Worm (Caenorhabditis elegans) whole organism, mixed stage, embryonic: ENCODE results near the gene Y54F10BM.20.

Experiments used
- M03D4.4 ChIP-seq: sonication (generic microtip); optimal IDR thresholded peaks from 2 replicates; lab custom pipeline; 2017; ENCODE audit warnings: mild to moderate bottlenecking, missing genetic modification characterization, missing compliant biosample characterization
- bed-3 ChIP-seq: fragments of 200-800 bp; sonication (Bioruptor generic); optimal IDR thresholded peaks from 3 replicates; lab custom pipeline; 2018; ENCODE audit warnings: mild to moderate bottlenecking, missing genetic modification characterization, moderate library complexity, missing compliant biosample characterization
- blmp-1 ChIP-seq: fragments of 150-350 bp; optimal IDR thresholded peaks from 2 replicates; lab custom pipeline; 2014; ENCODE audit warnings: missing biosample characterization, missing genetic modification characterization
- ceh-39 ChIP-seq: fragments of 150-350 bp; optimal IDR thresholded peaks from 2 replicates; lab custom pipeline; 2014; ENCODE audit warnings: missing biosample characterization, missing genetic modification characterization
- ceh-83 ChIP-seq: fragments of 200-800 bp; sonication (Bioruptor generic); optimal IDR thresholded peaks from 2 replicates; lab custom pipeline; 2018; ENCODE audit warnings: mild to moderate bottlenecking, missing genetic modification characterization, missing compliant biosample characterization
- ces-1 ChIP-seq: fragments of 150-350 bp; optimal IDR thresholded peaks from 2 replicates; lab custom pipeline; 2014; ENCODE audit warnings: missing biosample characterization, missing genetic modification reagents, missing genetic modification characterization
- cnd-1 ChIP-seq: fragments of 200-800 bp; sonication (Bioruptor generic); optimal IDR thresholded peaks from 2 replicates; lab custom pipeline; 2018; ENCODE audit warnings: mild to moderate bottlenecking, missing genetic modification characterization, missing compliant biosample characterization
- drap-1 ChIP-seq: fragments of 200-800 bp; sonication (Bioruptor generic); optimal IDR thresholded peaks from 3 replicates; lab custom pipeline; 2018; ENCODE audit warnings: mild to moderate bottlenecking, missing genetic modification characterization, missing compliant biosample characterization
- elt-1 ChIP-seq: sonication (generic microtip); optimal IDR thresholded peaks from 2 replicates; lab custom pipeline; 2017; ENCODE audit warnings: missing genetic modification characterization, mild to moderate bottlenecking, missing compliant biosample characterization, antibody characterized with exemption, moderate library complexity, borderline replicate concordance; ENCODE audit not compliant: insufficient read depth
- elt-3 ChIP-seq: fragments of 150-350 bp; optimal IDR thresholded peaks from 2 replicates; lab custom pipeline; 2014; ENCODE audit warnings: missing biosample characterization, missing genetic modification characterization
- flh-1 ChIP-seq: fragments of 200-800 bp; sonication (Bioruptor generic); optimal IDR thresholded peaks from 2 replicates; lab custom pipeline; 2018; ENCODE audit warnings: mild to moderate bottlenecking, missing genetic modification characterization, moderate library complexity, missing compliant biosample characterization
- ham-2 ChIP-seq: fragments of 200-800 bp; sonication (Bioruptor generic); optimal IDR thresholded peaks from 2 replicates; lab custom pipeline; 2018; ENCODE audit warnings: mild to moderate bottlenecking, missing genetic modification characterization, missing compliant biosample characterization
- hlh-1 ChIP-seq: fragments of 150-350 bp; optimal IDR thresholded peaks from 2 replicates; lab custom pipeline; 2014; ENCODE audit warnings: missing biosample characterization, missing genetic modification reagents, missing genetic modification characterization
- lin-13 ChIP-seq: fragments of 150-350 bp; optimal IDR thresholded peaks from 2 replicates; lab custom pipeline; 2014; ENCODE audit warnings: missing biosample characterization, missing genetic modification characterization
- lin-32 ChIP-seq: fragments of 200-800 bp; sonication (Bioruptor generic); optimal IDR thresholded peaks from 2 replicates; lab custom pipeline; 2018; ENCODE audit warnings: mild to moderate bottlenecking, missing genetic modification characterization, missing compliant biosample characterization
- lsy-2 ChIP-seq: fragments of 150-350 bp; optimal IDR thresholded peaks from 2 replicates; lab custom pipeline; 2014; ENCODE audit warnings: missing biosample characterization, missing genetic modification characterization
- mab-5 ChIP-seq: fragments of 150-350 bp; optimal IDR thresholded peaks from 2 replicates; lab custom pipeline; 2014; ENCODE audit warnings: missing biosample characterization, missing genetic modification characterization
- mep-1 ChIP-seq: fragments of 150-350 bp; optimal IDR thresholded peaks from 2 replicates; lab custom pipeline; 2017; ENCODE audit warnings: missing biosample characterization, missing genetic modification reagents, missing genetic modification characterization, inconsistent platforms
- mls-2 ChIP-seq: sonication (generic microtip); optimal IDR thresholded peaks from 2 replicates; lab custom pipeline; 2016; ENCODE audit warnings: mild to moderate bottlenecking, missing genetic modification characterization, moderate library complexity, missing compliant biosample characterization
- nhr-12 ChIP-seq: fragments of 150-350 bp; optimal IDR thresholded peaks from 2 replicates; lab custom pipeline; 2014; ENCODE audit warnings: missing biosample characterization, missing genetic modification characterization
- nhr-2 ChIP-seq: fragments of 150-350 bp; optimal IDR thresholded peaks from 2 replicates; lab custom pipeline; 2014; ENCODE audit warnings: missing biosample characterization, missing genetic modification characterization
- nhr-237 ChIP-seq: fragments of 150-350 bp; optimal IDR thresholded peaks from 2 replicates; lab custom pipeline; 2014; ENCODE audit warnings: missing biosample characterization, missing genetic modification characterization
- nhr-28 ChIP-seq: fragments of 150-350 bp; optimal IDR thresholded peaks from 2 replicates; lab custom pipeline; 2014; ENCODE audit warnings: missing biosample characterization, missing genetic modification characterization
- nhr-76 ChIP-seq: sonication (generic microtip); optimal IDR thresholded peaks from 2 replicates; lab custom pipeline; 2017; ENCODE audit warnings: missing biosample characterization, missing genetic modification characterization
- pha-4 ChIP-seq: fragments of 150-350 bp; optimal IDR thresholded peaks from 2 replicates; lab custom pipeline; 2018; ENCODE audit warnings: missing biosample characterization, missing genetic modification reagents, missing genetic modification characterization
- sem-2 ChIP-seq: fragments of 200-800 bp; sonication (Bioruptor generic); optimal IDR thresholded peaks from 2 replicates; lab custom pipeline; 2018; ENCODE audit warnings: mild to moderate bottlenecking, missing genetic modification characterization, missing compliant biosample characterization
- tbx-8 ChIP-seq: fragments of 200-800 bp; sonication (Bioruptor generic); optimal IDR thresholded peaks from 2 replicates; lab custom pipeline; 2018; ENCODE audit warnings: mild to moderate bottlenecking, missing genetic modification characterization, moderate library complexity, missing compliant biosample characterization
- unc-39 ChIP-seq: fragments of 150-350 bp; optimal IDR thresholded peaks from 2 replicates; lab custom pipeline; 2014; ENCODE audit warnings: missing biosample characterization, missing genetic modification characterization
- unc-62 ChIP-seq: fragments of 150-350 bp; optimal IDR thresholded peaks from 2 replicates; lab custom pipeline; 2014; ENCODE audit warnings: missing biosample characterization, missing genetic modification reagents, missing genetic modification characterization
- zip-8 ChIP-seq: fragments of 150-350 bp; optimal IDR thresholded peaks from 2 replicates; lab custom pipeline; 2014; ENCODE audit warnings: missing biosample characterization, missing genetic modification characterization
- ztf-11 ChIP-seq: fragments of 150-350 bp; optimal IDR thresholded peaks from 2 replicates; lab custom pipeline; 2014; ENCODE audit warnings: missing biosample characterization, missing genetic modification characterization

The Y54F10BM.20 gene

ce11 chrIII:2265986-2266701, 41.9 kb upstream of the Y54F10BM.20 start, which contains the start of gene fbxa-9:
TSS of gene fbxa-9 (plus strand) at chrIII:2266651.
- TF ChIP-seq elt-3 (no peak), drap-1 (GFP tag; lab: Kevin White, UChicago) (no peak), pha-4 (tag; lab: Kevin White, UChicago) (no peak), lsy-2 (tag; lab: Kevin White, UChicago) (no peak), nhr-2 (tag; lab: Kevin White, UChicago) (no peak), mep-1 (tag; lab: Kevin White, UChicago) (no peak), M03D4.4 (no peak), nhr-12 (tag; lab: Kevin White, UChicago) (no peak), ceh-83 (GFP tag; lab: Kevin White, UChicago) (no peak)
- TF ChIP-seq, all 35 proteins: peak for 0

ce11 chrIII:2272075-2272474, 36.0 kb upstream of the Y54F10BM.20 start, which contains the start of gene fbxa-48:
TSS of gene fbxa-48 (minus strand) at chrIII:2272175.
- TF ChIP-seq unc-62 (GFP tag; lab: Kevin White, UChicago) (no peak), M03D4.4 (no peak), ztf-11 (no peak), mab-5 (tag; lab: Kevin White, UChicago) (no peak), ces-1 (GFP tag; lab: Kevin White, UChicago) (no peak), drap-1 (GFP tag; lab: Kevin White, UChicago) (no peak), tbx-8 (GFP tag; lab: Kevin White, UChicago) (no peak), mls-2 (tag; lab: Kevin White, UChicago) (no peak), ceh-83 (GFP tag; lab: Kevin White, UChicago) (no peak), zip-8 (tag; lab: Kevin White, UChicago) (no peak), elt-1 (tag; lab: Kevin White, UChicago) (no peak), hlh-1 (tag; lab: Kevin White, UChicago) (no peak), unc-39 (no peak), bed-3 (GFP tag; lab: Kevin White, UChicago) (no peak), ham-2 (GFP tag; lab: Kevin White, UChicago) (no peak), pha-4 (tag; lab: Kevin White, UChicago) (no peak), lin-13 (no peak), nhr-2 (tag; lab: Kevin White, UChicago) (no peak), lsy-2 (tag; lab: Kevin White, UChicago) (no peak)
- TF ChIP-seq, all 35 proteins: peak for 0

- TF ChIP-seq hlh-1 (tag; lab: Kevin White, UChicago), result no peak
- no peak for TF ChIP-seq nhr-12 (tag; lab: Kevin White, UChicago)
- TF ChIP-seq blmp-1 (tag; lab: Kevin White, UChicago), result no peak
- TF ChIP-seq M03D4.4, result no peak
- TF ChIP-seq nhr-28 (tag; lab: Kevin White, UChicago), result no peak
- TF ChIP-seq bed-3 (GFP tag; lab: Kevin White, UChicago), result no peak
- no peak for TF ChIP-seq ceh-83 (GFP tag; lab: Kevin White, UChicago)
- TF ChIP-seq ztf-11, result no peak
- TF ChIP-seq mep-1 (tag; lab: Kevin White, UChicago), result no peak
- no peak for TF ChIP-seq tbx-8 (GFP tag; lab: Kevin White, UChicago)
- no peak for TF ChIP-seq ces-1 (GFP tag; lab: Kevin White, UChicago)
- TF ChIP-seq nhr-237 (tag; lab: Kevin White, UChicago), result no peak
- TF ChIP-seq unc-39, result no peak
- TF ChIP-seq unc-62 (GFP tag; lab: Kevin White, UChicago), result no peak
- TF ChIP-seq lin-32 (GFP tag; lab: Kevin White, UChicago), result no peak
- TF ChIP-seq ceh-39 (tag; lab: Kevin White, UChicago), result no peak
- TF ChIP-seq drap-1 (GFP tag; lab: Kevin White, UChicago), result no peak
Measured at ce11 chrIII:2272732-2273131, 35.3 kb upstream of the Y54F10BM.20 start, which contains the start of gene fbxa-39. TSS of gene fbxa-39 (plus strand) at chrIII:2273032.

- no peak for TF ChIP-seq flh-1
- no peak for TF ChIP-seq nhr-2 (tag; lab: Kevin White, UChicago)
- no peak for TF ChIP-seq sem-2 (GFP tag; lab: Kevin White, UChicago)
- TF ChIP-seq nhr-237 (tag; lab: Kevin White, UChicago), result no peak
- TF ChIP-seq elt-1 (tag; lab: Kevin White, UChicago), result no peak
- TF ChIP-seq lsy-2 (tag; lab: Kevin White, UChicago), result no peak
- TF ChIP-seq drap-1 (GFP tag; lab: Kevin White, UChicago), result no peak
- no peak for TF ChIP-seq cnd-1 (tag; lab: Kevin White, UChicago)
- TF ChIP-seq zip-8 (tag; lab: Kevin White, UChicago), result no peak
- TF ChIP-seq ceh-39 (tag; lab: Kevin White, UChicago), result no peak
- TF ChIP-seq nhr-76, result no peak
- TF ChIP-seq lin-13, result no peak
Measured at ce11 chrIII:2276842-2277241, 31.2 kb upstream of the Y54F10BM.20 start, which contains the start of gene Y54F10BM.21. TSS of gene Y54F10BM.21 (plus strand) at chrIII:2277142.
